Worm (Caenorhabditis elegans) whole organism, L1 larva: ENCODE results near the gene hlh-1.

Experiments used
- ama-1 ChIP-seq: fragments of 150-350 bp; optimal IDR thresholded peaks from 2 replicates; lab custom pipeline; 2014
- egl-27 ChIP-seq, 2 experiments: fragments of 150-350 bp in 1 of 2; sonication (generic microtip); optimal IDR thresholded peaks; 3 replicates each; lab custom pipeline; 2017 to 2018; ENCODE audit warnings: missing biosample characterization in 2 of 2, missing genetic modification characterization in 2 of 2, missing genetic modification reagents in 2 of 2
- elt-2 ChIP-seq: sonication (generic microtip); optimal IDR thresholded peaks from 2 replicates; lab custom pipeline; 2016; ENCODE audit warnings: missing genetic modification characterization, mild to moderate bottlenecking, inconsistent platforms, missing compliant biosample characterization, missing genetic modification reagents
- fkh-4 ChIP-seq: sonication (generic microtip); optimal IDR thresholded peaks from 2 replicates; lab custom pipeline; 2016; ENCODE audit warnings: missing compliant biosample characterization, missing genetic modification characterization, borderline replicate concordance
- jun-1 ChIP-seq: fragments of 150-350 bp; optimal IDR thresholded peaks from 2 replicates; lab custom pipeline; 2014; ENCODE audit warnings: missing biosample characterization, missing genetic modification reagents, missing genetic modification characterization
- nhr-11 ChIP-seq: fragments of 150-350 bp; optimal IDR thresholded peaks from 2 replicates; lab custom pipeline; 2014; ENCODE audit warnings: missing biosample characterization, missing genetic modification characterization
- nhr-90 ChIP-seq: sonication (generic microtip); optimal IDR thresholded peaks from 2 replicates; lab custom pipeline; 2016; ENCODE audit warnings: mild to moderate bottlenecking, missing genetic modification characterization, missing compliant biosample characterization; ENCODE audit not compliant: poor library complexity
- snpc-4 ChIP-seq: fragments of 150-350 bp; optimal IDR thresholded peaks from 2 replicates; lab custom pipeline; 2014; ENCODE audit warnings: missing biosample characterization, missing genetic modification characterization
- vab-15 ChIP-seq: sonication (generic microtip); optimal IDR thresholded peaks from 2 replicates; lab custom pipeline; 2017; ENCODE audit warnings: missing genotype, mild to moderate bottlenecking, missing genetic modification characterization, missing compliant biosample characterization

DNA sequence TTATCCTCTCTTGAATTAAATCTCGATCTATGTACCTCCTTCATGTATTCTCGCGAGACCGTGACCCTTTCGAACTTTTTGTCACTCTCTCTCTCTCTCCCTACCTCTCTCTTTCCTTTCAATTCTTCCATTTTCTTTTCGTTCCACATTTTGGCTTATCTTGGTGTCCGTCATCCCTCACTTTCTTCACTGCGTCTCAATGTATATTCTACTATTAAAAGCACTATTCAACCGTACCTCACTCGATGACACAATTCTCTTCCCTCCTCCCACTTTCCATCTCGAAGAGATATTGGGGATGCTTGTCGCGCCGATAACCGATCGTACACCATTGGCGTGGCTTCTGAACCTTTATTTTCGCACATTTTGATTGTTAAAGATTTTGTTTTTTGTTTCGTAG, 7.7 kb upstream of the hlh-1 start:
- no peak for TF ChIP-seq ama-1
- no peak for TF ChIP-seq fkh-4 (tag; lab: Kevin White, UChicago)
- no peak for TF ChIP-seq nhr-90 (tag; lab: Kevin White, UChicago)
- TF ChIP-seq elt-2 (tag; lab: Kevin White, UChicago): no peak
- TF ChIP-seq snpc-4 (tag; lab: Kevin White, UChicago): no peak
- no peak for TF ChIP-seq jun-1 (tag; lab: Kevin White, UChicago)
- TF ChIP-seq nhr-11 (tag; lab: Kevin White, UChicago): no peak
- no peak for TF ChIP-seq egl-27 (tag; optimal IDR thresholded peaks at IDR 0.05; lab: Kevin White, UChicago)
- TF ChIP-seq vab-15 (tag; lab: Kevin White, UChicago): no peak
